Worm (Caenorhabditis elegans) whole organism, mixed stage, embryonic: ENCODE measurements around the gene idpb-4.
A peak's percentile ranks its signal among the peaks of the same experiment; 100 is the strongest.

ENCODE experiments used
- bed-3 ChIP-seq: fragments of 200-800 bp; sonication (Bioruptor generic); optimal IDR thresholded peaks from 3 replicates; lab custom pipeline; 2018; ENCODE audit warnings: mild to moderate bottlenecking, missing genetic modification characterization, moderate library complexity, missing compliant biosample characterization
- blmp-1 ChIP-seq: fragments of 150-350 bp; optimal IDR thresholded peaks from 2 replicates; lab custom pipeline; 2014; ENCODE audit warnings: missing biosample characterization, missing genetic modification characterization
- ceh-39 ChIP-seq: fragments of 150-350 bp; optimal IDR thresholded peaks from 2 replicates; lab custom pipeline; 2014; ENCODE audit warnings: missing biosample characterization, missing genetic modification characterization
- ceh-83 ChIP-seq: fragments of 200-800 bp; sonication (Bioruptor generic); optimal IDR thresholded peaks from 2 replicates; lab custom pipeline; 2018; ENCODE audit warnings: mild to moderate bottlenecking, missing genetic modification characterization, missing compliant biosample characterization
- elt-1 ChIP-seq: sonication (generic microtip); optimal IDR thresholded peaks from 2 replicates; lab custom pipeline; 2017; ENCODE audit warnings: missing genetic modification characterization, mild to moderate bottlenecking, missing compliant biosample characterization, antibody characterized with exemption, moderate library complexity, borderline replicate concordance; ENCODE audit not compliant: insufficient read depth
- elt-3 ChIP-seq: fragments of 150-350 bp; optimal IDR thresholded peaks from 2 replicates; lab custom pipeline; 2014; ENCODE audit warnings: missing biosample characterization, missing genetic modification characterization
- flh-1 ChIP-seq: fragments of 200-800 bp; sonication (Bioruptor generic); optimal IDR thresholded peaks from 2 replicates; lab custom pipeline; 2018; ENCODE audit warnings: mild to moderate bottlenecking, missing genetic modification characterization, moderate library complexity, missing compliant biosample characterization
- ham-2 ChIP-seq: fragments of 200-800 bp; sonication (Bioruptor generic); optimal IDR thresholded peaks from 2 replicates; lab custom pipeline; 2018; ENCODE audit warnings: mild to moderate bottlenecking, missing genetic modification characterization, missing compliant biosample characterization
- hlh-1 ChIP-seq: fragments of 150-350 bp; optimal IDR thresholded peaks from 2 replicates; lab custom pipeline; 2014; ENCODE audit warnings: missing biosample characterization, missing genetic modification reagents, missing genetic modification characterization
- lin-13 ChIP-seq: fragments of 150-350 bp; optimal IDR thresholded peaks from 2 replicates; lab custom pipeline; 2014; ENCODE audit warnings: missing biosample characterization, missing genetic modification characterization
- lin-32 ChIP-seq: fragments of 200-800 bp; sonication (Bioruptor generic); optimal IDR thresholded peaks from 2 replicates; lab custom pipeline; 2018; ENCODE audit warnings: mild to moderate bottlenecking, missing genetic modification characterization, missing compliant biosample characterization
- lsy-2 ChIP-seq: fragments of 150-350 bp; optimal IDR thresholded peaks from 2 replicates; lab custom pipeline; 2014; ENCODE audit warnings: missing biosample characterization, missing genetic modification characterization
- mep-1 ChIP-seq: fragments of 150-350 bp; optimal IDR thresholded peaks from 2 replicates; lab custom pipeline; 2017; ENCODE audit warnings: missing biosample characterization, missing genetic modification reagents, missing genetic modification characterization, inconsistent platforms
- nhr-12 ChIP-seq: fragments of 150-350 bp; optimal IDR thresholded peaks from 2 replicates; lab custom pipeline; 2014; ENCODE audit warnings: missing biosample characterization, missing genetic modification characterization
- nhr-2 ChIP-seq: fragments of 150-350 bp; optimal IDR thresholded peaks from 2 replicates; lab custom pipeline; 2014; ENCODE audit warnings: missing biosample characterization, missing genetic modification characterization
- nhr-28 ChIP-seq: fragments of 150-350 bp; optimal IDR thresholded peaks from 2 replicates; lab custom pipeline; 2014; ENCODE audit warnings: missing biosample characterization, missing genetic modification characterization
- nhr-76 ChIP-seq: sonication (generic microtip); optimal IDR thresholded peaks from 2 replicates; lab custom pipeline; 2017; ENCODE audit warnings: missing biosample characterization, missing genetic modification characterization
- sem-2 ChIP-seq: fragments of 200-800 bp; sonication (Bioruptor generic); optimal IDR thresholded peaks from 2 replicates; lab custom pipeline; 2018; ENCODE audit warnings: mild to moderate bottlenecking, missing genetic modification characterization, missing compliant biosample characterization
- snpc-4 ChIP-seq: fragments of 150-350 bp; optimal IDR thresholded peaks from 2 replicates; lab custom pipeline; 2014; ENCODE audit warnings: missing biosample characterization, missing genetic modification characterization
- sptf-1 ChIP-seq: sonication (generic microtip); optimal IDR thresholded peaks from 2 replicates; lab custom pipeline; 2017; ENCODE audit warnings: mild to moderate bottlenecking, missing genetic modification characterization, moderate library complexity, missing compliant biosample characterization
- tbx-8 ChIP-seq: fragments of 200-800 bp; sonication (Bioruptor generic); optimal IDR thresholded peaks from 2 replicates; lab custom pipeline; 2018; ENCODE audit warnings: mild to moderate bottlenecking, missing genetic modification characterization, moderate library complexity, missing compliant biosample characterization
- unc-120 ChIP-seq: sonication (generic microtip); optimal IDR thresholded peaks from 2 replicates; lab custom pipeline; 2017; ENCODE audit warnings: missing genetic modification characterization, missing compliant biosample characterization; ENCODE audit not compliant: poor library complexity, severe bottlenecking
- unc-39 ChIP-seq: fragments of 150-350 bp; optimal IDR thresholded peaks from 2 replicates; lab custom pipeline; 2014; ENCODE audit warnings: missing biosample characterization, missing genetic modification characterization
- ztf-11 ChIP-seq: fragments of 150-350 bp; optimal IDR thresholded peaks from 2 replicates; lab custom pipeline; 2014; ENCODE audit warnings: missing biosample characterization, missing genetic modification characterization

Gene idpb-4

ce11 chrII:8746298-8746775, 9.0 kb upstream of the idpb-4 start:
- TF ChIP-seq flh-1 (GFP tag; lab: Kevin White, UChicago), result no peak
- no peak for TF ChIP-seq unc-120
- TF ChIP-seq elt-3 (tag; lab: Kevin White, UChicago), result no peak
- no peak for TF ChIP-seq tbx-8 (GFP tag; lab: Kevin White, UChicago)
- TF ChIP-seq ceh-39, result no peak
- no peak for TF ChIP-seq nhr-28 (tag; lab: Kevin White, UChicago)

ce11 chrII:8745449-8746297, 8.3 kb upstream of the idpb-4 start:
- TF ChIP-seq mep-1 (tag; lab: Kevin White, UChicago) (no peak), nhr-76 (tag; lab: Kevin White, UChicago) (no peak), lin-32 (GFP tag; lab: Kevin White, UChicago) (no peak), ham-2 (GFP tag; lab: Kevin White, UChicago) (no peak)

- TF ChIP-seq lsy-2 (no peak), flh-1 (GFP tag; lab: Kevin White, UChicago) (no peak), bed-3 (no peak), nhr-76 (tag; lab: Kevin White, UChicago) (no peak), elt-1 (no peak), snpc-4 (tag; lab: Kevin White, UChicago) (no peak), unc-39 (tag; lab: Kevin White, UChicago) (no peak), nhr-2 (tag; lab: Kevin White, UChicago) (no peak)
Observed at ce11 chrII:8744555-8745448, 7.4 kb upstream of the idpb-4 start.

- TF ChIP-seq unc-120, result peak; percentile 29
- no peak for TF ChIP-seq nhr-12 (tag; lab: Kevin White, UChicago)
Observed at ce11 chrII:8743379-8744173, 6.2 kb upstream of the idpb-4 start, which contains the start of gene mak-1. TSS of gene mak-1 (plus strand) at chrII:8744071.

ce11 chrII:8742972-8743371, 5.6 kb upstream of the idpb-4 start:
- TF ChIP-seq hlh-1 (tag; lab: Kevin White, UChicago), result no peak
- TF ChIP-seq lin-13 (tag; lab: Kevin White, UChicago), result no peak
- no peak for TF ChIP-seq ceh-83 (GFP tag; lab: Kevin White, UChicago)
- no peak for TF ChIP-seq elt-1
- no peak for TF ChIP-seq nhr-28 (tag; lab: Kevin White, UChicago)
- no peak for TF ChIP-seq bed-3
- no peak for TF ChIP-seq elt-3 (tag; lab: Kevin White, UChicago)
- TF ChIP-seq sptf-1 (tag; lab: Kevin White, UChicago), result no peak

ce11 chrII:8742006-8742847, 4.9 kb upstream of the idpb-4 start:
- no peak for TF ChIP-seq sem-2 (GFP tag; lab: Kevin White, UChicago)
- no peak for TF ChIP-seq ztf-11
- TF ChIP-seq snpc-4 (tag; lab: Kevin White, UChicago), result no peak
- no peak for TF ChIP-seq lin-13 (tag; lab: Kevin White, UChicago)
- no peak for TF ChIP-seq ham-2 (GFP tag; lab: Kevin White, UChicago)
- no peak for TF ChIP-seq nhr-28 (tag; lab: Kevin White, UChicago)
- no peak for TF ChIP-seq bed-3
- no peak for TF ChIP-seq ceh-83 (GFP tag; lab: Kevin White, UChicago)
- no peak for TF ChIP-seq blmp-1
- no peak for TF ChIP-seq hlh-1 (tag; lab: Kevin White, UChicago)
- TF ChIP-seq lsy-2, result no peak
- TF ChIP-seq tbx-8 (GFP tag; lab: Kevin White, UChicago), result no peak
- no peak for TF ChIP-seq sptf-1 (tag; lab: Kevin White, UChicago)
